Comparison of ENCODE assay signal across 1 worm cellular context in the genomic region with DNA sequence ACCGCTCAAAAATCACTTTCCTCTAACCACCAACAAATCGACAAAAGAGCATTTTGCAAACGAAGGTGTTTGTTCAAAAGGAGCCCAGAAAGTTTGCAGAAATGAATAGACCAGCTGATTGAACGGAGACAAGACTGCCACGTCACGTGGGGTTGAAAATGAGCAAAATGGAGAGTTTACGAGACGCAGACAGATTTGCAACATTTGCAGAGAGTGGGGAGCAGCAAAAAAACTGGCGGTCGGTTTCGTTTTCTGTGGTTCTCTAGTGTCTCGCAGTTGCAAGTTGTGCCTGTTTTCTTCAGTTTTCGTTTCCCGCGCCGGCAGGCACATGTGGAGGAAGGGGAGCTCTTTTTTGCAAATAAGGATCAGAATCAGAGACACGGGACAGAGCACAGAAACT.
TF ChIP-seq lines count a peak whose summit lies in the region.

No protein-coding gene starts in this region.

TF ChIP-seq in whole organism, L1 larva, 84 proteins besides CTCF, POLR2A, EP300 and RAD21 (continued from another document):
- TF ChIP-seq zag-1 (tag; optimal IDR thresholded peaks at IDR 0.05; lab: Kevin White, UChicago), result no peak
- TF ChIP-seq nhr-47 (tag; optimal IDR thresholded peaks at IDR 0.05; lab: Kevin White, UChicago), result peak; percentile 66
- TF ChIP-seq egl-13 (tag; optimal IDR thresholded peaks at IDR 0.05; lab: Kevin White, UChicago), result peak; percentile 39
- peak; percentile 29 for TF ChIP-seq C16A3.4 (tag; optimal IDR thresholded peaks at IDR 0.05; lab: Kevin White, UChicago)
- peak; percentile 44 for TF ChIP-seq skn-1 (tag; optimal IDR thresholded peaks at IDR 0.05; lab: Kevin White, UChicago)
- peak; percentile 42 to 81 for TF ChIP-seq lsy-2 (tag; optimal IDR thresholded peaks at IDR 0.05; lab: Kevin White, UChicago)
- peak; percentile 59 for TF ChIP-seq mep-1 (tag; optimal IDR thresholded peaks at IDR 0.05; lab: Kevin White, UChicago)
- 0 out of 2 replicates have a peak, but pooled peaks have one; percentile 24 for TF ChIP-seq ceh-88 (GFP tag; IDR thresholded peaks at IDR 0.05; lab: Robert Waterston, UW)
- peak in 1 of 2 experiments; percentile 96 for TF ChIP-seq mdl-1 (tag; optimal IDR thresholded peaks at IDR 0.05; lab: Kevin White, UChicago)
- TF ChIP-seq efl-3 (GFP tag; optimal IDR thresholded peaks at IDR 0.05; lab: Kevin White, UChicago), result no peak
